Worm (Caenorhabditis elegans) whole organism, L1 larva: ENCODE data around the gene T06D8.2.
A peak's percentile ranks its signal among the peaks of the same experiment; 100 is the strongest.

ENCODE experiments used
- C04F5.9 ChIP-seq: sonication (generic microtip); optimal IDR thresholded peaks from 2 replicates; lab custom pipeline; 2016; ENCODE audit warnings: missing genetic modification characterization, missing compliant biosample characterization
- C34B4.2 ChIP-seq: sonication (generic microtip); optimal IDR thresholded peaks from 2 replicates; lab custom pipeline; 2017; ENCODE audit warnings: mild to moderate bottlenecking, missing genetic modification characterization, missing compliant biosample characterization
- ama-1 ChIP-seq: fragments of 150-350 bp; optimal IDR thresholded peaks from 2 replicates; lab custom pipeline; 2014
- blmp-1 ChIP-seq: fragments of 150-350 bp; optimal IDR thresholded peaks from 2 replicates; lab custom pipeline; 2014; ENCODE audit warnings: missing biosample characterization, missing genetic modification characterization
- ceh-63 ChIP-seq: fragments of 200-800 bp; sonication (Bioruptor generic); optimal IDR thresholded peaks from 2 replicates; lab custom pipeline; 2018; ENCODE audit warnings: mild to moderate bottlenecking, missing genetic modification characterization, missing compliant biosample characterization
- ceh-8 ChIP-seq: fragments of 200-800 bp; sonication (Bioruptor generic); optimal IDR thresholded peaks from 2 replicates; lab custom pipeline; 2018; ENCODE audit warnings: mild to moderate bottlenecking, missing genetic modification characterization, moderate library complexity, missing compliant biosample characterization
- ceh-82 ChIP-seq, 3 experiments: fragments of 150-350 bp in 1 of 3; sonication (generic microtip) in 2 of 3; optimal IDR thresholded peaks; 2 replicates each; lab custom pipeline; 2014 to 2017; ENCODE audit warnings: missing biosample characterization in 3 of 3, missing genetic modification characterization in 3 of 3
- efl-1 ChIP-seq, 4 experiments: fragments of 150-350 bp; optimal IDR thresholded peaks in 3 of 4; peaks in 1 of 4; 1 replicate in 1 of 4; 2 replicates in 3 of 4; lab custom pipeline; 2014; ENCODE audit warnings: missing biosample characterization in 2 of 4, missing genetic modification characterization in 2 of 4, missing genetic modification reagents in 2 of 4
- egl-13 ChIP-seq: sonication (generic microtip); optimal IDR thresholded peaks from 2 replicates; lab custom pipeline; 2016; ENCODE audit warnings: missing genotype, missing genetic modification reagents, missing genetic modification characterization, missing compliant biosample characterization
- ets-5 ChIP-seq: fragments of 200-800 bp; sonication (Bioruptor generic); IDR thresholded peaks from 2 replicates; pipeline ENCODE4 v1.3.6; 2022; ENCODE audit warnings: missing genetic modification characterization, missing compliant biosample characterization
- fkh-4 ChIP-seq: sonication (generic microtip); optimal IDR thresholded peaks from 2 replicates; lab custom pipeline; 2016; ENCODE audit warnings: missing compliant biosample characterization, missing genetic modification characterization, borderline replicate concordance
- fos-1 ChIP-seq: fragments of 150-350 bp; optimal IDR thresholded peaks from 2 replicates; lab custom pipeline; 2014; ENCODE audit warnings: missing biosample characterization, missing genetic modification characterization
- hlh-17 ChIP-seq: fragments of 200-800 bp; sonication (Bioruptor generic); optimal IDR thresholded peaks from 2 replicates; lab custom pipeline; 2018; ENCODE audit warnings: missing genetic modification characterization, mild to moderate bottlenecking, missing compliant biosample characterization, moderate library complexity, borderline replicate concordance
- hpl-2 ChIP-seq: fragments of 150-350 bp; optimal IDR thresholded peaks from 2 replicates; lab custom pipeline; 2014; ENCODE audit warnings: missing biosample characterization, missing genetic modification reagents, missing genetic modification characterization
- isw-1 ChIP-seq: fragments of 200-800 bp; sonication (Bioruptor generic); IDR thresholded peaks from 2 replicates; pipeline ENCODE4 v1.3.6; 2022; ENCODE audit warnings: missing genetic modification characterization, missing compliant biosample characterization
- lin-15B ChIP-seq: fragments of 150-350 bp; sonication (generic microtip); optimal IDR thresholded peaks from 3 replicates; lab custom pipeline; 2014; ENCODE audit warnings: missing biosample characterization, missing genetic modification characterization
- lir-3 ChIP-seq: sonication (generic microtip); optimal IDR thresholded peaks from 2 replicates; lab custom pipeline; 2016; ENCODE audit warnings: mild to moderate bottlenecking, missing genetic modification characterization, moderate library complexity, missing compliant biosample characterization; ENCODE audit not compliant: poor library complexity
- lsy-2 ChIP-seq, 2 experiments: fragments of 150-350 bp; optimal IDR thresholded peaks; 2 replicates each; lab custom pipeline; 2014; ENCODE audit warnings: missing biosample characterization in 2 of 2, missing genetic modification characterization in 2 of 2
- mep-1 ChIP-seq: fragments of 150-350 bp; optimal IDR thresholded peaks from 2 replicates; lab custom pipeline; 2014; ENCODE audit warnings: missing biosample characterization, missing genetic modification characterization
- nhr-28 ChIP-seq: fragments of 150-350 bp; optimal IDR thresholded peaks from 2 replicates; lab custom pipeline; 2014; ENCODE audit warnings: missing biosample characterization, missing genetic modification characterization
- nhr-71 ChIP-seq: sonication (generic microtip); optimal IDR thresholded peaks from 2 replicates; lab custom pipeline; 2016; ENCODE audit warnings: mild to moderate bottlenecking, missing genetic modification characterization, moderate library complexity, missing compliant biosample characterization
- nhr-84 ChIP-seq: sonication (generic microtip); optimal IDR thresholded peaks from 2 replicates; lab custom pipeline; 2017; ENCODE audit warnings: missing biosample characterization, missing genetic modification characterization
- nhr-85 ChIP-seq: sonication (generic microtip); peaks from one replicate; lab custom pipeline; 2016; ENCODE audit warnings: missing genetic modification characterization, inconsistent platforms, missing compliant biosample characterization
- pag-3 ChIP-seq: sonication (generic microtip); optimal IDR thresholded peaks from 2 replicates; lab custom pipeline; 2017; ENCODE audit warnings: missing genetic modification characterization, mild to moderate bottlenecking, missing compliant biosample characterization, antibody characterized with exemption, borderline replicate concordance; ENCODE audit not compliant: insufficient read depth
- pax-3 ChIP-seq: fragments of 200-800 bp; sonication (Bioruptor generic); optimal IDR thresholded peaks from 2 replicates; lab custom pipeline; 2018; ENCODE audit warnings: mild to moderate bottlenecking, missing genetic modification characterization, moderate library complexity, missing compliant biosample characterization
- pqm-1 ChIP-seq: sonication (generic microtip); optimal IDR thresholded peaks from 3 replicates; lab custom pipeline; 2017; ENCODE audit warnings: missing biosample characterization, missing genetic modification characterization
- rnt-1 ChIP-seq: sonication (generic microtip); optimal IDR thresholded peaks from 2 replicates; lab custom pipeline; 2016; ENCODE audit warnings: mild to moderate bottlenecking, missing genetic modification characterization, moderate library complexity, missing compliant biosample characterization
- sup-37 ChIP-seq: fragments of 200-800 bp; sonication (Bioruptor generic); optimal IDR thresholded peaks from 2 replicates; lab custom pipeline; 2018; ENCODE audit warnings: mild to moderate bottlenecking, missing genetic modification characterization, missing compliant biosample characterization
- tbx-2 ChIP-seq: sonication (generic microtip); optimal IDR thresholded peaks from 2 replicates; lab custom pipeline; 2016; ENCODE audit warnings: missing genetic modification characterization, missing compliant biosample characterization
- unc-130 ChIP-seq: fragments of 150-350 bp; optimal IDR thresholded peaks from 2 replicates; lab custom pipeline; 2017; ENCODE audit warnings: missing biosample characterization, missing genetic modification characterization, inconsistent platforms
- unc-62 ChIP-seq: fragments of 150-350 bp; optimal IDR thresholded peaks from 2 replicates; lab custom pipeline; 2014; ENCODE audit warnings: missing biosample characterization, missing genetic modification reagents, missing genetic modification characterization
- unc-86 ChIP-seq: sonication (generic microtip); optimal IDR thresholded peaks from 2 replicates; lab custom pipeline; 2016; ENCODE audit warnings: missing genetic modification characterization, missing compliant biosample characterization
- unc-98 ChIP-seq: fragments of 200-800 bp; sonication (Bioruptor generic); IDR thresholded peaks from 2 replicates; pipeline ENCODE4 v1.3.6; 2022; ENCODE audit warnings: missing genetic modification characterization, missing compliant biosample characterization
- vab-15 ChIP-seq: sonication (generic microtip); optimal IDR thresholded peaks from 2 replicates; lab custom pipeline; 2017; ENCODE audit warnings: missing genotype, mild to moderate bottlenecking, missing genetic modification characterization, missing compliant biosample characterization
- xbp-1 ChIP-seq: sonication (generic microtip); optimal IDR thresholded peaks from 2 replicates; lab custom pipeline; 2016; ENCODE audit warnings: missing genetic modification characterization, missing compliant biosample characterization
- zag-1 ChIP-seq: fragments of 150-350 bp; optimal IDR thresholded peaks from 2 replicates; lab custom pipeline; 2014; ENCODE audit warnings: missing biosample characterization, missing genetic modification characterization
- ztf-11 ChIP-seq, 2 experiments: sonication (generic microtip); optimal IDR thresholded peaks; 2 replicates each; lab custom pipeline; 2016 to 2017; ENCODE audit warnings: missing genetic modification characterization in 2 of 2, missing biosample characterization in 1 of 2, missing compliant biosample characterization in 1 of 2
- ztf-4 ChIP-seq: fragments of 150-350 bp; optimal IDR thresholded peaks from 2 replicates; lab custom pipeline; 2014; ENCODE audit warnings: missing biosample characterization, missing genetic modification characterization

The T06D8.2 gene

ce11 chrII:11241497-11241896 lies 15.0 kb downstream of the T06D8.2 start:
- TF ChIP-seq C04F5.9 (tag; lab: Kevin White, UChicago) = no peak
- no peak for TF ChIP-seq unc-98 (GFP tag; lab: Robert Waterston, UW)
- no peak for TF ChIP-seq efl-1 (optimal IDR thresholded peaks at IDR 0.05; lab: Kevin White, UChicago)
- no peak for TF ChIP-seq efl-1 (GFP tag; optimal IDR thresholded peaks at IDR 0.05 in 1 of 2; lab: Kevin White, UChicago)
- TF ChIP-seq nhr-85 (tag; lab: Kevin White, UChicago) = no peak
- TF ChIP-seq ets-5 = no peak
- no peak for TF ChIP-seq unc-62 (GFP tag; lab: Kevin White, UChicago)
- TF ChIP-seq ztf-11 (tag; optimal IDR thresholded peaks at IDR 0.05; lab: Kevin White, UChicago) = no peak
- no peak for TF ChIP-seq ama-1 (lab: Kevin White, UChicago)
- no peak for TF ChIP-seq fos-1 (tag; lab: Kevin White, UChicago)
- TF ChIP-seq xbp-1 (tag; lab: Kevin White, UChicago) = no peak
- no peak for TF ChIP-seq rnt-1 (tag; lab: Kevin White, UChicago)
- no peak for TF ChIP-seq unc-130
- no peak for TF ChIP-seq sup-37
- TF ChIP-seq pax-3 (tag; lab: Kevin White, UChicago) = no peak
- TF ChIP-seq lir-3 (tag; lab: Kevin White, UChicago) = no peak
- no peak for TF ChIP-seq ztf-4 (tag; lab: Kevin White, UChicago)
- TF ChIP-seq lin-15B = no peak
- TF ChIP-seq tbx-2 (tag; lab: Kevin White, UChicago) = no peak
- TF ChIP-seq nhr-71 (tag; lab: Kevin White, UChicago) = no peak

- TF ChIP-seq lsy-2 (tag; optimal IDR thresholded peaks at IDR 0.05; lab: Kevin White, UChicago) (no peak), isw-1 (GFP tag; lab: Robert Waterston, UW) (no peak), hlh-17 (GFP tag; lab: Kevin White, UChicago) (no peak), zag-1 (no peak), nhr-84 (tag; lab: Kevin White, UChicago) (no peak), ceh-82 (tag; optimal IDR thresholded peaks at IDR 0.05; lab: Kevin White, UChicago) (no peak), egl-13 (tag; lab: Kevin White, UChicago) (no peak), pag-3 (tag; lab: Kevin White, UChicago) (no peak), nhr-28 (no peak), pqm-1 (tag; lab: Kevin White, UChicago) (no peak)
Observed at ce11 chrII:11242918-11243317, 16.4 kb downstream of the T06D8.2 start.

ce11 chrII:11246506-11246905 lies 20.0 kb downstream of the T06D8.2 start:
- TF ChIP-seq vab-15 (tag; lab: Kevin White, UChicago) (no peak), ceh-8 (GFP tag; lab: Kevin White, UChicago) (no peak), blmp-1 (tag; lab: Kevin White, UChicago) (peak; percentile 95)
- TF ChIP-seq, all 84 proteins: peak for 1

ce11 chrII:11247414-11247813 lies 20.9 kb downstream of the T06D8.2 start, which contains the start of gene T06D8.10:
T06D8.10 (minus strand) TSS chrII:11247514.
- TF ChIP-seq nhr-71 (tag; lab: Kevin White, UChicago) (no peak), fkh-4 (tag; lab: Kevin White, UChicago) (no peak), hpl-2 (GFP tag; lab: Kevin White, UChicago) (no peak), unc-86 (no peak), hlh-17 (GFP tag; lab: Kevin White, UChicago) (no peak), mep-1 (no peak), ceh-63 (GFP tag; lab: Kevin White, UChicago) (no peak), C34B4.2 (tag; lab: Kevin White, UChicago) (no peak), blmp-1 (tag; lab: Kevin White, UChicago) (peak; percentile 16)
